Worm (Caenorhabditis elegans) whole organism, L2 larva: ENCODE measurements around the gene F35G2.1.

Experiments
- F13H6.1 ChIP-seq: sonication (generic microtip); optimal IDR thresholded peaks from 2 replicates; lab custom pipeline; 2016; ENCODE audit warnings: missing genetic modification characterization, missing compliant biosample characterization
- alr-1 ChIP-seq: fragments of 150-350 bp; optimal IDR thresholded peaks from 2 replicates; lab custom pipeline; 2014; ENCODE audit warnings: missing biosample characterization, missing genetic modification characterization
- aly-2 ChIP-seq: fragments of 150-350 bp; optimal IDR thresholded peaks from 2 replicates; lab custom pipeline; 2014; ENCODE audit warnings: missing biosample characterization, missing genetic modification characterization
- ama-1 ChIP-seq: fragments of 150-350 bp; optimal IDR thresholded peaks from 2 replicates; lab custom pipeline; 2018; ENCODE audit warnings: inconsistent platforms
- blmp-1 ChIP-seq: sonication (generic microtip); optimal IDR thresholded peaks from 2 replicates; lab custom pipeline; 2017; ENCODE audit warnings: missing genetic modification characterization, mild to moderate bottlenecking, missing compliant biosample characterization, antibody characterized with exemption, moderate library complexity; ENCODE audit not compliant: insufficient read depth
- ceh-82 ChIP-seq: fragments of 150-350 bp; optimal IDR thresholded peaks from 2 replicates; lab custom pipeline; 2014; ENCODE audit warnings: missing biosample characterization, missing genetic modification characterization
- crh-2 ChIP-seq: sonication (generic microtip); optimal IDR thresholded peaks from 2 replicates; lab custom pipeline; 2017; ENCODE audit warnings: missing biosample characterization, missing genetic modification characterization
- dmd-4 ChIP-seq: sonication (generic microtip); optimal IDR thresholded peaks from 2 replicates; lab custom pipeline; 2017; ENCODE audit warnings: missing biosample characterization, missing genetic modification characterization
- elt-3 ChIP-seq: sonication (generic microtip); optimal IDR thresholded peaks from 2 replicates; lab custom pipeline; 2017; ENCODE audit warnings: missing biosample characterization, missing genetic modification characterization
- fos-1 ChIP-seq: fragments of 150-350 bp; optimal IDR thresholded peaks from 2 replicates; lab custom pipeline; 2014; ENCODE audit warnings: missing biosample characterization, missing genetic modification characterization
- lin-11 ChIP-seq: fragments of 150-350 bp; sonication (generic microtip); optimal IDR thresholded peaks from 2 replicates; lab custom pipeline; 2014; ENCODE audit warnings: missing biosample characterization, missing genetic modification characterization, inconsistent platforms, mixed read lengths
- lin-39 ChIP-seq: fragments of 150-350 bp; optimal IDR thresholded peaks from 2 replicates; lab custom pipeline; 2014; ENCODE audit warnings: missing biosample characterization, missing genetic modification reagents, missing genetic modification characterization
- lsy-2 ChIP-seq, 2 experiments: fragments of 150-350 bp in 1 of 2; sonication (generic microtip) in 1 of 2; optimal IDR thresholded peaks; 2 replicates each; lab custom pipeline; 2014 to 2017; ENCODE audit warnings: missing biosample characterization in 2 of 2, missing genetic modification characterization in 2 of 2
- mab-5 ChIP-seq: fragments of 150-350 bp; optimal IDR thresholded peaks from 2 replicates; lab custom pipeline; 2014; ENCODE audit warnings: missing biosample characterization, missing genetic modification characterization
- mdl-1 ChIP-seq, 2 experiments: fragments of 150-350 bp in 1 of 2; sonication (generic microtip) in 1 of 2; optimal IDR thresholded peaks; 2 replicates each; lab custom pipeline; 2017; ENCODE audit warnings: missing biosample characterization in 2 of 2, missing genetic modification characterization in 2 of 2
- nhr-10 ChIP-seq: sonication (generic microtip); optimal IDR thresholded peaks from 2 replicates; lab custom pipeline; 2017; ENCODE audit warnings: missing biosample characterization, missing genetic modification characterization
- nhr-129 ChIP-seq: fragments of 150-350 bp; optimal IDR thresholded peaks from 2 replicates; lab custom pipeline; 2014; ENCODE audit warnings: missing biosample characterization, missing genetic modification characterization
- nhr-21 ChIP-seq: fragments of 150-350 bp; optimal IDR thresholded peaks from 2 replicates; lab custom pipeline; 2014; ENCODE audit warnings: missing biosample characterization, missing genetic modification characterization
- nhr-237 ChIP-seq: fragments of 150-350 bp; optimal IDR thresholded peaks from 2 replicates; lab custom pipeline; 2014; ENCODE audit warnings: missing biosample characterization, missing genetic modification characterization
- nhr-25 ChIP-seq: fragments of 150-350 bp; sonication (generic microtip); optimal IDR thresholded peaks from 3 replicates; lab custom pipeline; 2014; ENCODE audit warnings: missing biosample characterization, missing genetic modification characterization
- peb-1 ChIP-seq: fragments of 150-350 bp; optimal IDR thresholded peaks from 2 replicates; lab custom pipeline; 2014; ENCODE audit warnings: missing biosample characterization, missing genetic modification characterization
- skn-1 ChIP-seq: sonication (generic microtip); optimal IDR thresholded peaks from 2 replicates; lab custom pipeline; 2017; ENCODE audit warnings: missing biosample characterization, missing genetic modification characterization
- sma-3 ChIP-seq: sonication (generic microtip); optimal IDR thresholded peaks from 2 replicates; lab custom pipeline; 2016; ENCODE audit warnings: missing genetic modification reagents, missing genetic modification characterization, missing compliant biosample characterization
- sma-9 ChIP-seq, 2 experiments: fragments of 150-350 bp in 1 of 2; sonication (generic microtip) in 1 of 2; optimal IDR thresholded peaks; 2 replicates each; lab custom pipeline; 2014 to 2016; ENCODE audit warnings: missing genetic modification characterization in 2 of 2, mild to moderate bottlenecking in 1 of 2, missing biosample characterization in 1 of 2, missing compliant biosample characterization in 1 of 2, missing genetic modification reagents in 1 of 2, moderate library complexity in 1 of 2
- snpc-4 ChIP-seq: fragments of 150-350 bp; optimal IDR thresholded peaks from 2 replicates; lab custom pipeline; 2014; ENCODE audit warnings: missing biosample characterization, missing genetic modification characterization
- unc-55 ChIP-seq: fragments of 150-350 bp; sonication (generic microtip); optimal IDR thresholded peaks from 3 replicates; lab custom pipeline; 2014; ENCODE audit warnings: missing biosample characterization, missing genetic modification reagents, missing genetic modification characterization
- unc-62 ChIP-seq: fragments of 150-350 bp; optimal IDR thresholded peaks from 2 replicates; lab custom pipeline; 2014; ENCODE audit warnings: missing biosample characterization, missing genetic modification reagents, missing genetic modification characterization
- zag-1 ChIP-seq: fragments of 150-350 bp; optimal IDR thresholded peaks from 2 replicates; lab custom pipeline; 2014; ENCODE audit warnings: missing biosample characterization, missing genetic modification characterization
- ztf-1 ChIP-seq: fragments of 200-800 bp; sonication (Bioruptor generic); conservative IDR thresholded peaks from 2 replicates; pipeline ENCODE4 v1.3.6; 2022; ENCODE audit warnings: missing genetic modification characterization, missing compliant biosample characterization
- ztf-4 ChIP-seq: fragments of 150-350 bp; optimal IDR thresholded peaks from 2 replicates; lab custom pipeline; 2014; ENCODE audit warnings: missing biosample characterization, missing genetic modification characterization

F35G2.1 gene

ce11 chrIV:12211292-12211691, 8.2 kb downstream of the F35G2.1 start:
- TF ChIP-seq elt-3 (tag; lab: Kevin White, UChicago) = no peak
- no peak for TF ChIP-seq ama-1
- no peak for TF ChIP-seq lin-11 (tag; lab: Kevin White, UChicago)
- no peak for TF ChIP-seq nhr-21 (tag; lab: Kevin White, UChicago)
- no peak for TF ChIP-seq aly-2
- TF ChIP-seq nhr-237 (tag; lab: Kevin White, UChicago) = no peak
- TF ChIP-seq ceh-82 = no peak
- no peak for TF ChIP-seq unc-55 (GFP tag; lab: Kevin White, UChicago)
- no peak for TF ChIP-seq peb-1
- TF ChIP-seq mab-5 (tag; lab: Kevin White, UChicago) = no peak
- no peak for TF ChIP-seq dmd-4 (tag; lab: Kevin White, UChicago)
- TF ChIP-seq blmp-1 (tag; lab: Kevin White, UChicago) = no peak
- TF ChIP-seq snpc-4 (tag; lab: Kevin White, UChicago) = no peak
- TF ChIP-seq F13H6.1 (tag; lab: Kevin White, UChicago) = no peak

ce11 chrIV:12212814-12213213, 9.8 kb downstream of the F35G2.1 start:
- TF ChIP-seq nhr-10 (no peak), crh-2 (tag; lab: Kevin White, UChicago) (no peak), lin-39 (tag; lab: Kevin White, UChicago) (no peak), ama-1 (no peak), alr-1 (tag; lab: Kevin White, UChicago) (no peak), unc-62 (GFP tag; lab: Kevin White, UChicago) (no peak), ztf-1 (GFP tag; lab: Robert Waterston, UW) (no peak), lsy-2 (tag; optimal IDR thresholded peaks at IDR 0.05; lab: Kevin White, UChicago) (no peak), peb-1 (no peak), mab-5 (tag; lab: Kevin White, UChicago) (no peak), nhr-25 (tag; lab: Kevin White, UChicago) (no peak), ceh-82 (no peak), snpc-4 (tag; lab: Kevin White, UChicago) (no peak)

ce11 chrIV:12215762-12216295, 12.8 kb downstream of the F35G2.1 start, which contains the start of gene phy-2:
Gene phy-2 (minus strand): TSS chrIV:12215987.
- peak; percentile 22 for TF ChIP-seq nhr-129
- TF ChIP-seq skn-1 (tag; lab: Kevin White, UChicago) = no peak
- TF ChIP-seq zag-1 = no peak

- TF ChIP-seq sma-9 (GFP tag; optimal IDR thresholded peaks at IDR 0.05; lab: Kevin White, UChicago) (no peak), sma-9 (tag; optimal IDR thresholded peaks at IDR 0.05; lab: Kevin White, UChicago) (no peak), nhr-129 (peak; percentile 43), aly-2 (no peak), nhr-21 (tag; lab: Kevin White, UChicago) (no peak), ztf-4 (tag; lab: Kevin White, UChicago) (no peak), sma-3 (no peak), dmd-4 (tag; lab: Kevin White, UChicago) (no peak), ama-1 (peak; percentile 22), mab-5 (tag; lab: Kevin White, UChicago) (no peak), mdl-1 (tag; optimal IDR thresholded peaks at IDR 0.05; lab: Kevin White, UChicago) (no peak), fos-1 (no peak)
Observed at ce11 chrIV:12217142-12217541, 14.1 kb downstream of the F35G2.1 start.

DNA sequence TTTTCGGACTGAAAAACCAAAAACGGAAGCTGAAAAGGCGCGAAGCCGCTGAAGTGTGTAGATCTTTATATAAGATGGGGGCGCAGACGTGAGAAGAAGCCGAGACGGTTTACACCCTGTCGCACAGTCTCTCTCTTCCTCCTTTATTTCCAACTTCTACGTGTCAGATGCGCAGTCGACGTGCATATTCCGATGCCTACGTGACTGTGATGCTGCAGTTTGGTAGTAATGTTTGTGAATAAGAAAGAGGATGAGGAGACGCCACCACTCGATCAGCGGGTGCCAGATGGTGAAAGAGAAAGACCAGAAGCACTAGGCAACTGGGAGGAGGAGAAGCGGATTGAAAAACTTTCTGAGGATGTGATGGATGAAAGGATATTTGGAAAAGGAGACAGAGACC, 15.2 kb downstream of the F35G2.1 start:
- TF ChIP-seq nhr-129 = peak; percentile 5
- TF ChIP-seq ztf-4 (tag; lab: Kevin White, UChicago) = no peak
- TF ChIP-seq, all 48 proteins: peak for 1

DNA sequence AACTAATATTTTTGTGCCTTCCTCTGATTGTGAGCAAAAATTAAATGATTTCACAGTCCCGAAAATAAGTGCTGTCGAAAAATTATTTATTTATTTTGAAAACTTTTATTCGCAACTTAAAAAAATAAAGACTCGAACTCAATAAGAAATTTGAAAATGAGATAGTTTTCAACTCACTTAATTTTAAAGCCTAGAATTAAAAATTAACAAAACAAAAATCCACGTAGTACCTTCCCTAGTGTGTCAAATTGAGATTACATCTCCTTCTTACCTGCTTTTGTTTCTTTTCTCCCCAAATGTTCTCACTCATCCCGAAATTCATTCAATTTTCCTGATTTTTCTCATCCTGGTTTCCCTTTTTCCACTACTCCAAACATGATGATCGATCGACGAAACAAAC, 16.3 kb downstream of the F35G2.1 start, which contains the start of gene F35G2.5:
TSS of gene F35G2.5 (plus strand) at position 301 of the 400 bp plus-strand sequence.
- TF ChIP-seq zag-1 = no peak
- no peak for TF ChIP-seq elt-3 (tag; lab: Kevin White, UChicago)
- no peak for TF ChIP-seq crh-2 (tag; lab: Kevin White, UChicago)
- TF ChIP-seq, all 48 proteins: peak for 0
